Fruit fly (Drosophila melanogaster): ENCODE measurements around the gene CG4907.

The CG4907 gene

dm6 chr3R:22720808-22721306 is 10.3 kb upstream of the CG4907 start, which contains the start of gene wge (continued):
- TF ChIP-seq dan (GFP tag; IDR thresholded peaks at IDR 0.05), result no peak
- TF ChIP-seq nmo (GFP tag; optimal IDR thresholded peaks at IDR 0.05), result peak; percentile 21
- TF ChIP-seq CG30431 (GFP tag; optimal IDR thresholded peaks at IDR 0.05), result no peak
- peak; percentile 51 for TF ChIP-seq trem (tag; optimal IDR thresholded peaks at IDR 0.05)
- TF ChIP-seq Nf-YA (GFP tag; IDR thresholded peaks at IDR 0.05), result no peak
- TF ChIP-seq gfzf (GFP tag; optimal IDR thresholded peaks at IDR 0.05), result peak; percentile 75
- TF ChIP-seq ttk (GFP tag; IDR thresholded peaks at IDR 0.05), result no peak
- no peak for TF ChIP-seq GATAe (GFP tag; conservative IDR thresholded peaks at IDR 0.05)
- TF ChIP-seq Hey (tag; optimal IDR thresholded peaks at IDR 0.05), result no peak
- TF ChIP-seq Hr3 (GFP tag; optimal IDR thresholded peaks at IDR 0.05), result no peak
- peak; percentile 56 for TF ChIP-seq CG17385 (GFP tag; optimal IDR thresholded peaks at IDR 0.05)
- no peak for TF ChIP-seq exex (tag; optimal IDR thresholded peaks at IDR 0.05)
- no peak for TF ChIP-seq crp (GFP tag; optimal IDR thresholded peaks at IDR 0.05)
- no peak for TF ChIP-seq CG17186 (GFP tag; optimal IDR thresholded peaks at IDR 0.05)
- no peak for TF ChIP-seq CG3995 (GFP tag; optimal IDR thresholded peaks at IDR 0.05)
- no peak for TF ChIP-seq Atf-2 (GFP tag; optimal IDR thresholded peaks at IDR 0.05)
- TF ChIP-seq CG5953 (GFP tag; IDR thresholded peaks at IDR 0.05), result no peak
- no peak for TF ChIP-seq HLH3B (GFP tag; IDR thresholded peaks at IDR 0.05)
- TF ChIP-seq wek (GFP tag; optimal IDR thresholded peaks at IDR 0.05), result no peak
- TF ChIP-seq C15 (GFP tag; IDR thresholded peaks at IDR 0.05), result no peak
- TF ChIP-seq CG7372 (GFP tag; IDR thresholded peaks at IDR 0.05), result no peak
- TF ChIP-seq CG6654 (GFP tag; optimal IDR thresholded peaks at IDR 0.05), result no peak
- no peak for TF ChIP-seq zfh1 (GFP tag; IDR thresholded peaks at IDR 0.05)
- no peak for TF ChIP-seq run (tag; optimal IDR thresholded peaks at IDR 0.05)
- no peak for TF ChIP-seq CG14050 (GFP tag; IDR thresholded peaks at IDR 0.05)
- TF ChIP-seq Hmx (GFP tag; optimal IDR thresholded peaks at IDR 0.05), result no peak
- no peak for TF ChIP-seq CG10147 (GFP tag; optimal IDR thresholded peaks at IDR 0.05)
- peak; percentile 84 for TF ChIP-seq ato (GFP tag; IDR thresholded peaks at IDR 0.05; ENCODE audit: partially characterized antibody)
- no peak for TF ChIP-seq CG3407 (GFP tag; optimal IDR thresholded peaks at IDR 0.05)
- TF ChIP-seq CG10431 (GFP tag; optimal IDR thresholded peaks at IDR 0.05), result no peak
- no peak for TF ChIP-seq ftz-f1 (GFP tag; optimal IDR thresholded peaks at IDR 0.05)
- no peak for TF ChIP-seq CG9727 (GFP tag; optimal IDR thresholded peaks at IDR 0.05)
- TF ChIP-seq pros (GFP tag; optimal IDR thresholded peaks at IDR 0.05), result no peak
- no peak for TF ChIP-seq CG8478 (optimal IDR thresholded peaks at IDR 0.05)
- TF ChIP-seq CG10979 (tag; optimal IDR thresholded peaks at IDR 0.05), result no peak
- TF ChIP-seq CG11247 (GFP tag; IDR thresholded peaks at IDR 0.05), result no peak
- no peak for TF ChIP-seq ERR (GFP tag; optimal IDR thresholded peaks at IDR 0.05)
- TF ChIP-seq gsb-n (tag; optimal IDR thresholded peaks at IDR 0.05), result peak; percentile 9
- TF ChIP-seq Pdp1 (GFP tag; optimal IDR thresholded peaks at IDR 0.05), result peak in 1 of 2 experiments; percentile 43
- TF ChIP-seq Hr39 (optimal IDR thresholded peaks at IDR 0.05), result no peak
- TF ChIP-seq HLHmδ (GFP tag; optimal IDR thresholded peaks at IDR 0.05), result no peak
- no peak for TF ChIP-seq lab (GFP tag; optimal IDR thresholded peaks at IDR 0.05)
- TF ChIP-seq hkb (optimal IDR thresholded peaks at IDR 0.05), result no peak
- TF ChIP-seq hkb (GFP tag; IDR thresholded peaks at IDR 0.05), result no peak
- TF ChIP-seq ap (GFP tag; IDR thresholded peaks at IDR 0.05), result no peak
- TF ChIP-seq Med (GFP tag), result peak; percentile 29
- no peak for TF ChIP-seq croc (GFP tag; conservative IDR thresholded peaks at IDR 0.05)
- TF ChIP-seq CG6765 (GFP tag; optimal IDR thresholded peaks at IDR 0.05), result no peak
- no peak for TF ChIP-seq CG13894 (tag; optimal IDR thresholded peaks at IDR 0.05)
- no peak for TF ChIP-seq Lim3 (GFP tag; IDR thresholded peaks at IDR 0.05)
- no peak for TF ChIP-seq disco-r (GFP tag; optimal IDR thresholded peaks at IDR 0.05)
- TF ChIP-seq CG3065 (GFP tag; optimal IDR thresholded peaks at IDR 0.05), result no peak

All from whole organism, embryonic.